Worm (Caenorhabditis elegans): ENCODE measurements around the gene srab-1.

Gene srab-1

ce11 chrV:5098925-5099324, 3.0 kb downstream of the srab-1 start, which contains the start of gene unc-46:
unc-46 (minus strand) TSS chrV:5099025.
- no peak for TF ChIP-seq nhr-25 (tag; optimal IDR thresholded peaks at IDR 0.05)
- TF ChIP-seq gmeb-1 (tag; optimal IDR thresholded peaks at IDR 0.05): no peak
- TF ChIP-seq nhr-12 (tag; optimal IDR thresholded peaks at IDR 0.05): no peak
- no peak for TF ChIP-seq C34F6.9 (tag; optimal IDR thresholded peaks at IDR 0.05)
- no peak for TF ChIP-seq sem-4 (tag; optimal IDR thresholded peaks at IDR 0.05)
- TF ChIP-seq snpc-4 (tag; optimal IDR thresholded peaks at IDR 0.05): no peak
- no peak for TF ChIP-seq skn-1 (tag; optimal IDR thresholded peaks at IDR 0.05)
- TF ChIP-seq elt-1 (tag; optimal IDR thresholded peaks at IDR 0.05): no peak

- TF ChIP-seq mab-5 (tag; optimal IDR thresholded peaks at IDR 0.05) (no peak), C34F6.9 (tag; optimal IDR thresholded peaks at IDR 0.05) (no peak), nhr-237 (tag; optimal IDR thresholded peaks at IDR 0.05) (no peak), nhr-129 (tag; optimal IDR thresholded peaks at IDR 0.05) (no peak), lin-13 (GFP tag; optimal IDR thresholded peaks at IDR 0.05) (no peak), R02D3.7 (tag; optimal IDR thresholded peaks at IDR 0.05) (no peak), fos-1 (tag; optimal IDR thresholded peaks at IDR 0.05) (no peak), sma-3 (GFP tag; optimal IDR thresholded peaks at IDR 0.05) (no peak), alr-1 (tag; optimal IDR thresholded peaks at IDR 0.05) (no peak), gmeb-1 (tag; optimal IDR thresholded peaks at IDR 0.05) (no peak), elt-1 (tag; optimal IDR thresholded peaks at IDR 0.05) (no peak), unc-39 (tag; optimal IDR thresholded peaks at IDR 0.05) (no peak), nhr-12 (tag; optimal IDR thresholded peaks at IDR 0.05) (no peak), nhr-23 (tag; optimal IDR thresholded peaks at IDR 0.05) (no peak), ceh-16 (tag; optimal IDR thresholded peaks at IDR 0.05) (no peak)
Measured at ce11 chrV:5097035-5097434, 4.9 kb downstream of the srab-1 start, which contains the start of gene C04F5.2. C04F5.2 (minus strand) TSS chrV:5097135.

ce11 chrV:5090386-5090785, 11.5 kb downstream of the srab-1 start:
- TF ChIP-seq lsy-2 (tag; optimal IDR thresholded peaks at IDR 0.05) (peak in 1 of 2 experiments; percentile 12), ztf-1 (GFP tag; conservative IDR thresholded peaks at IDR 0.05) (no peak)

- TF ChIP-seq sem-4 (tag; optimal IDR thresholded peaks at IDR 0.05) (peak; percentile 48), unc-55 (GFP tag; optimal IDR thresholded peaks at IDR 0.05) (peak; percentile 35), ztf-11 (tag; optimal IDR thresholded peaks at IDR 0.05) (no peak), lsy-2 (tag; optimal IDR thresholded peaks at IDR 0.05) (peak in 1 of 2 experiments; percentile 7), nhr-6 (tag; optimal IDR thresholded peaks at IDR 0.05) (no peak), nhr-23 (tag; optimal IDR thresholded peaks at IDR 0.05) (no peak), alr-1 (tag; optimal IDR thresholded peaks at IDR 0.05) (no peak), nhr-10 (tag; optimal IDR thresholded peaks at IDR 0.05) (no peak)
Measured at ce11 chrV:5089497-5090134, 12.3 kb downstream of the srab-1 start, which contains the start of gene glb-32. glb-32 (minus strand) TSS chrV:5089547.

- TF ChIP-seq lsy-2 (tag; optimal IDR thresholded peaks at IDR 0.05): no peak
- no peak for TF ChIP-seq alr-1 (tag; optimal IDR thresholded peaks at IDR 0.05)
- no peak for TF ChIP-seq nhr-129 (tag; optimal IDR thresholded peaks at IDR 0.05)
- no peak for TF ChIP-seq elt-3 (tag; optimal IDR thresholded peaks at IDR 0.05)
- no peak for TF ChIP-seq snpc-4 (tag; optimal IDR thresholded peaks at IDR 0.05)
- no peak for TF ChIP-seq fos-1 (tag; optimal IDR thresholded peaks at IDR 0.05)
- TF ChIP-seq sma-9 (GFP tag; optimal IDR thresholded peaks at IDR 0.05): peak; percentile 35
- no peak for TF ChIP-seq sma-9 (tag; optimal IDR thresholded peaks at IDR 0.05)
- peak; percentile 39 for TF ChIP-seq sem-4 (tag; optimal IDR thresholded peaks at IDR 0.05)
- TF ChIP-seq ceh-82 (tag; optimal IDR thresholded peaks at IDR 0.05): no peak
Measured at ce11 chrV:5088311-5088710, 13.6 kb downstream of the srab-1 start.

ce11 chrV:5086919-5087404, 15.0 kb downstream of the srab-1 start, which contains the start of gene Y58A7A.5:
Y58A7A.5 (minus strand) TSS chrV:5086969.
- peak; percentile 97 for TF ChIP-seq nhr-129 (tag; optimal IDR thresholded peaks at IDR 0.05)
- TF ChIP-seq nhr-6 (tag; optimal IDR thresholded peaks at IDR 0.05): no peak
- TF ChIP-seq ZK546.5 (tag; optimal IDR thresholded peaks at IDR 0.05): no peak
- peak in 1 of 2 experiments; percentile 45 for TF ChIP-seq lsy-2 (tag; optimal IDR thresholded peaks at IDR 0.05)
- no peak for TF ChIP-seq ztf-4 (tag; optimal IDR thresholded peaks at IDR 0.05)
- TF ChIP-seq fos-1 (tag; optimal IDR thresholded peaks at IDR 0.05): peak; percentile 10
- peak; percentile 57 for TF ChIP-seq unc-55 (GFP tag; optimal IDR thresholded peaks at IDR 0.05)
- TF ChIP-seq sem-4 (tag; optimal IDR thresholded peaks at IDR 0.05): peak; percentile 10
- no peak for TF ChIP-seq mdl-1 (tag; optimal IDR thresholded peaks at IDR 0.05)
- no peak for TF ChIP-seq skn-1 (tag; optimal IDR thresholded peaks at IDR 0.05)
- no peak for TF ChIP-seq F13H6.1 (tag; optimal IDR thresholded peaks at IDR 0.05)
- TF ChIP-seq C34F6.9 (tag; optimal IDR thresholded peaks at IDR 0.05): peak; percentile 25
- TF ChIP-seq lin-11 (tag; optimal IDR thresholded peaks at IDR 0.05): no peak
- TF ChIP-seq unc-39 (tag; optimal IDR thresholded peaks at IDR 0.05): no peak
- TF ChIP-seq R02D3.7 (tag; optimal IDR thresholded peaks at IDR 0.05): no peak
- no peak for TF ChIP-seq unc-62 (GFP tag; optimal IDR thresholded peaks at IDR 0.05)
- no peak for TF ChIP-seq crh-2 (tag; optimal IDR thresholded peaks at IDR 0.05)
- TF ChIP-seq sma-9 (GFP tag; optimal IDR thresholded peaks at IDR 0.05): peak; percentile 82
- TF ChIP-seq sma-9 (tag; optimal IDR thresholded peaks at IDR 0.05): no peak

Data from whole organism, L2 larva.